Fruit fly (Drosophila melanogaster) whole organism, embryonic: Measurements from ENCODE around the gene sea.

Source experiments
- BEAF-32 ChIP-seq: fragments of 200-800 bp; sonication (Bioruptor generic); optimal IDR thresholded peaks from 3 replicates; lab custom pipeline; 2017; ENCODE audit warnings: missing biosample characterization, missing genetic modification characterization, mild to moderate bottlenecking, moderate library complexity, missing genetic modification reagents
- Bteb2 ChIP-seq: fragments of 200-800 bp; sonication (Bioruptor generic); optimal IDR thresholded peaks from 2 replicates; lab custom pipeline; 2016; ENCODE audit warnings: missing biosample characterization, missing genetic modification characterization
- CG10462 ChIP-seq: fragments of 200-800 bp; sonication (Bioruptor generic); optimal IDR thresholded peaks from 2 replicates; lab custom pipeline; 2016; ENCODE audit warnings: missing biosample characterization, missing genetic modification characterization
- CG13287 ChIP-seq: fragments of 200-800 bp; sonication (Bioruptor generic); IDR thresholded peaks from 2 replicates; pipeline ENCODE4 v1.3.6; 2022; ENCODE audit warnings: missing biosample characterization, missing genetic modification characterization; ENCODE audit not compliant: partially characterized antibody
- CG13296 ChIP-seq: fragments of 200-800 bp; sonication (Bioruptor generic); optimal IDR thresholded peaks from 3 replicates; lab custom pipeline; 2018; ENCODE audit warnings: missing biosample characterization, mild to moderate bottlenecking, missing genetic modification characterization
- CG14050 ChIP-seq: fragments of 200-800 bp; sonication (Bioruptor generic); IDR thresholded peaks from 3 replicates; pipeline ENCODE4 v1.3.6; 2022; ENCODE audit warnings: missing biosample characterization, missing genetic modification characterization
- CG15011 ChIP-seq: fragments of 200-800 bp; sonication (Bioruptor generic); optimal IDR thresholded peaks from 3 replicates; lab custom pipeline; 2018; ENCODE audit warnings: missing biosample characterization, mild to moderate bottlenecking, missing genetic modification characterization
- CG15073 ChIP-seq: fragments of 200-800 bp; sonication (Bioruptor generic); optimal IDR thresholded peaks from 2 replicates; lab custom pipeline; 2016; ENCODE audit warnings: missing biosample characterization, missing genetic modification characterization
- CG17612 ChIP-seq: fragments of 200-800 bp; sonication (Bioruptor generic); IDR thresholded peaks from 2 replicates; pipeline ENCODE4 v1.3.6; 2022; ENCODE audit warnings: missing biosample characterization, missing genetic modification characterization
- CG31365 ChIP-seq: fragments of 200-800 bp; sonication (Bioruptor generic); optimal IDR thresholded peaks from 2 replicates; lab custom pipeline; 2018; ENCODE audit warnings: missing biosample characterization, mild to moderate bottlenecking, missing genetic modification characterization
- CG33213 ChIP-seq: fragments of 200-800 bp; sonication (Bioruptor generic); optimal IDR thresholded peaks from 3 replicates; lab custom pipeline; 2016; ENCODE audit warnings: missing biosample characterization, missing genetic modification characterization
- CG34224 ChIP-seq: fragments of 200-800 bp; sonication (Bioruptor generic); IDR thresholded peaks from 3 replicates; pipeline ENCODE4 v1.3.6; 2022; ENCODE audit warnings: missing biosample characterization, missing genetic modification characterization; ENCODE audit not compliant: partially characterized antibody
- CG42726 ChIP-seq: fragments of 200-800 bp; sonication (Bioruptor generic); IDR thresholded peaks from 2 replicates; pipeline ENCODE4 v1.3.6; 2022; ENCODE audit warnings: missing biosample characterization, missing genetic modification characterization; ENCODE audit not compliant: partially characterized antibody
- CG4404 ChIP-seq: fragments of 200-800 bp; sonication (Bioruptor generic); IDR thresholded peaks from 2 replicates; pipeline ENCODE4 v1.3.6; 2022; ENCODE audit warnings: missing biosample characterization, missing genetic modification characterization
- CG4730 ChIP-seq: fragments of 200-800 bp; sonication (Bioruptor generic); IDR thresholded peaks from 2 replicates; pipeline ENCODE4 v1.3.6; 2022; ENCODE audit warnings: missing biosample characterization, missing genetic modification characterization
- CG6272 ChIP-seq: fragments of 200-800 bp; sonication (Bioruptor generic); IDR thresholded peaks from 2 replicates; pipeline ENCODE4 v1.3.6; 2022; ENCODE audit warnings: missing biosample characterization, missing genetic modification characterization
- CG6689 ChIP-seq: fragments of 200-800 bp; sonication (Bioruptor generic); IDR thresholded peaks from 2 replicates; pipeline ENCODE4 v1.3.6; 2022; ENCODE audit warnings: missing biosample characterization, missing genetic modification characterization
- CG7786 ChIP-seq: fragments of 200-800 bp; sonication (Bioruptor generic); optimal IDR thresholded peaks from 2 replicates; lab custom pipeline; 2016; ENCODE audit warnings: missing biosample characterization, missing genetic modification characterization
- CG7987 ChIP-seq: fragments of 200-800 bp; sonication (Bioruptor generic); optimal IDR thresholded peaks from 2 replicates; lab custom pipeline; 2018; ENCODE audit warnings: missing biosample characterization, mild to moderate bottlenecking, missing genetic modification characterization, moderate library complexity
- Chrac-16 ChIP-seq: fragments of 200-800 bp; sonication (Bioruptor generic); optimal IDR thresholded peaks from 3 replicates; lab custom pipeline; 2016; ENCODE audit warnings: missing biosample characterization, missing genetic modification characterization
- Dad ChIP-seq: fragments of 200-800 bp; sonication (Bioruptor generic); optimal IDR thresholded peaks from 3 replicates; lab custom pipeline; 2016; ENCODE audit warnings: missing biosample characterization, missing genetic modification characterization
- Eip74EF ChIP-seq, 2 experiments: fragments of 200-800 bp in 1 of 2; fragments of >200 bp in 1 of 2; sonication (Bioruptor generic) in 1 of 2; optimal IDR thresholded peaks; 2 replicates each; lab custom pipeline; 2017 to 2019; ENCODE audit warnings: missing biosample characterization in 2 of 2, missing genetic modification characterization in 2 of 2, mild to moderate bottlenecking in 1 of 2, moderate library complexity in 1 of 2
- MESR4 ChIP-seq: fragments of 200-800 bp; sonication (Bioruptor generic); optimal IDR thresholded peaks from 2 replicates; lab custom pipeline; 2018; ENCODE audit warnings: missing biosample characterization, mild to moderate bottlenecking, missing genetic modification characterization, moderate library complexity
- Max ChIP-seq: fragments of 200-800 bp; sonication (Bioruptor generic); optimal IDR thresholded peaks from 2 replicates; lab custom pipeline; 2016; ENCODE audit warnings: missing biosample characterization, mild to moderate bottlenecking, missing genetic modification characterization
- Nf-YB ChIP-seq: fragments of 200-800 bp; sonication (Bioruptor generic); optimal IDR thresholded peaks from 3 replicates; lab custom pipeline; 2019; ENCODE audit warnings: missing biosample characterization, mild to moderate bottlenecking, missing genetic modification characterization, moderate library complexity
- Oli ChIP-seq: fragments of 200-800 bp; sonication (Bioruptor generic); optimal IDR thresholded peaks from 2 replicates; lab custom pipeline; 2018; ENCODE audit warnings: missing biosample characterization, mild to moderate bottlenecking, missing genetic modification characterization, moderate library complexity
- PHDP ChIP-seq: fragments of 200-800 bp; sonication (Bioruptor generic); optimal IDR thresholded peaks from 3 replicates; lab custom pipeline; 2018; ENCODE audit warnings: missing biosample characterization, mild to moderate bottlenecking, missing genetic modification characterization, moderate library complexity
- Ptx1 ChIP-seq: fragments of 200-800 bp; sonication (Bioruptor generic); IDR thresholded peaks from 2 replicates; pipeline ENCODE4 v1.3.6; 2022; ENCODE audit warnings: missing biosample characterization, missing genetic modification characterization
- Sox100B ChIP-seq: fragments of 200-800 bp; sonication (Bioruptor generic); optimal IDR thresholded peaks from 3 replicates; lab custom pipeline; 2018; ENCODE audit warnings: missing biosample characterization, mild to moderate bottlenecking, missing genetic modification characterization
- Taf1 ChIP-seq: fragments of 200-800 bp; sonication (Bioruptor generic); IDR thresholded peaks from 2 replicates; pipeline ENCODE4 v1.3.6; 2022; ENCODE audit warnings: missing biosample characterization, missing genetic modification characterization
- amos ChIP-seq: fragments of 200-800 bp; sonication (Bioruptor generic); IDR thresholded peaks from 2 replicates; pipeline ENCODE4 v1.3.6; 2022; ENCODE audit warnings: missing biosample characterization, missing genetic modification characterization; ENCODE audit not compliant: partially characterized antibody
- aop ChIP-seq: fragments of 200-800 bp; sonication (Bioruptor generic); IDR thresholded peaks from 2 replicates; pipeline ENCODE4 v1.3.6; 2022; ENCODE audit warnings: missing biosample characterization, missing genetic modification characterization
- cas ChIP-seq: fragments of 200-800 bp; sonication (Bioruptor generic); IDR thresholded peaks from 2 replicates; pipeline ENCODE4 v1.3.6; 2022; ENCODE audit warnings: missing biosample characterization, missing genetic modification characterization
- cg ChIP-seq: fragments of 200-800 bp; sonication (Bioruptor generic); optimal IDR thresholded peaks from 3 replicates; lab custom pipeline; 2019; ENCODE audit warnings: missing biosample characterization, mild to moderate bottlenecking, missing genetic modification characterization, moderate library complexity
- chn ChIP-seq: fragments of 200-800 bp; sonication (Bioruptor generic); optimal IDR thresholded peaks from 2 replicates; lab custom pipeline; 2016; ENCODE audit warnings: missing biosample characterization, missing genetic modification characterization
- emc ChIP-seq: fragments of 200-800 bp; sonication (Bioruptor generic); optimal IDR thresholded peaks from 2 replicates; lab custom pipeline; 2016; ENCODE audit warnings: missing biosample characterization, missing genetic modification characterization
- eyg ChIP-seq: fragments of 200-800 bp; sonication (Bioruptor generic); optimal IDR thresholded peaks from 3 replicates; lab custom pipeline; 2016; ENCODE audit warnings: missing biosample characterization, missing genetic modification characterization
- gcm ChIP-seq: fragments of 200-800 bp; sonication (Bioruptor generic); optimal IDR thresholded peaks from 2 replicates; lab custom pipeline; 2019; ENCODE audit warnings: missing biosample characterization, mild to moderate bottlenecking, missing genetic modification characterization, moderate library complexity
- gro ChIP-seq: fragments of 200-800 bp; sonication (Bioruptor generic); optimal IDR thresholded peaks from 2 replicates; lab custom pipeline; 2016; ENCODE audit warnings: missing biosample characterization, missing genetic modification characterization
- gsb ChIP-seq: fragments of 200-800 bp; sonication (Bioruptor generic); IDR thresholded peaks from 2 replicates; pipeline ENCODE4 v1.3.6; 2022; ENCODE audit warnings: missing biosample characterization, missing genetic modification characterization
- ham ChIP-seq: fragments of 200-800 bp; sonication (Bioruptor generic); IDR thresholded peaks from 2 replicates; pipeline ENCODE4 v1.3.6; 2022; ENCODE audit warnings: missing biosample characterization, missing genetic modification characterization
- lola ChIP-seq, 3 experiments: fragments of >200 bp in 2 of 3; fragments of 200-800 bp in 1 of 3; sonication (Bioruptor generic) in 1 of 3; optimal IDR thresholded peaks; 2 replicates each; lab custom pipeline; 2017 to 2019; ENCODE audit warnings: missing biosample characterization in 3 of 3, missing genetic modification characterization in 3 of 3, mild to moderate bottlenecking in 1 of 3, moderate library complexity in 1 of 3
- pb ChIP-seq: fragments of 200-800 bp; sonication (Bioruptor generic); optimal IDR thresholded peaks from 3 replicates; lab custom pipeline; 2016; ENCODE audit warnings: missing biosample characterization, missing genetic modification characterization
- ro ChIP-seq: fragments of 200-800 bp; sonication (Bioruptor generic); IDR thresholded peaks from 2 replicates; pipeline ENCODE4 v1.3.6; 2022; ENCODE audit warnings: missing biosample characterization, missing genetic modification characterization
- sna ChIP-seq: fragments of 200-800 bp; sonication (Bioruptor generic); IDR thresholded peaks from 2 replicates; pipeline ENCODE4 v1.3.6; 2022; ENCODE audit warnings: missing biosample characterization, missing genetic modification characterization; ENCODE audit not compliant: partially characterized antibody
- toy ChIP-seq: fragments of 200-800 bp; sonication (Bioruptor generic); IDR thresholded peaks from 2 replicates; pipeline ENCODE4 v1.3.6; 2022; ENCODE audit warnings: missing biosample characterization, missing genetic modification characterization
- trem ChIP-seq: fragments of 200-800 bp; optimal IDR thresholded peaks from 3 replicates; lab custom pipeline; 2019; ENCODE audit warnings: missing biosample characterization, mild to moderate bottlenecking, missing genetic modification characterization, moderate library complexity
- ttk ChIP-seq: fragments of 200-800 bp; sonication (Bioruptor generic); IDR thresholded peaks from 2 replicates; pipeline ENCODE4 v2.1.2; 2022; ENCODE audit warnings: missing biosample characterization, missing genetic modification characterization
- unc-4 ChIP-seq: fragments of 200-800 bp; sonication (Bioruptor generic); IDR thresholded peaks from 2 replicates; pipeline ENCODE4 v1.3.6; 2022; ENCODE audit warnings: missing biosample characterization, missing genetic modification characterization; ENCODE audit not compliant: partially characterized antibody

The sea gene

DNA sequence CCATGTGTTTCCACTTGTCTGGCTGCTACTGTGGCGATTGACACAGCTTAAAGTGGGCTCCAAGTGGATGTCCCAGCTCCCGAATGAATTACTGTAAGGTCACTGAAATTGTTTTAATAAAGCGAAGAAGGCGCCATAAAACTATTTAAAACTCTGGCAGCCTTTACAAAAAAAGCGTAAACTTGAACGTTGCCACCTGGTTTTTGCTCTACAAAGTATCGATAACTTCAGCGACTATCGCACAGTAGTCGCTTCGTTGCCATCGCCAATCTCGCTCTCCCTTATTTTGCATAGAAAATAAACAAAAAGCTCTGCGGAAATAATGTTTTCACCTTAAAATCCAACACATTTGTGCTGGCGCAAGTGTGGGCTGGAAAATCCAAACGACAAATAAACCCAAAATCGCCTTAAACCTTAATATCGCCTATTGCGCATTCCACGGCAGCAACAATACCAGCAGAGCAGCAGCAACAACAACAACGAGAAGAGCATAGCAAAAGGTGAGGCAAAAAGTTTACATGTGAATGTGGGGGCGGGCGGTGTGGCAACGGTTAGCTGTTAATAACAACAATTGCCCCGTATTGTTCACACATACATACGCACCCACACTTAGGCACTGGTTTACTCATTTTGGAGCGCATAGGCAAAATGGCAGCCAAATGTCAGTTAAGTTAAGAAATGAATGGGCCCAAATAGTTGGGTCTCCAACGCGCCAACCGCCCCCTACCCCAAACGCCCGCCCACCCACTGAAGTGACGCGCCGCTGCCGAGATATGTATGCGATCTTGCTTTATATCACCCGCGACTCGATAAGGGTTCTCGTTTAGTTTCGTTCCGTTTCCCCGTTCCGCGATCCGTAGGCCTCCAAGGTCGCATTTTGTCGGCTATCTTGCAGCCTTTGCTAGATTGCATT is 14.7 kb upstream of the sea start, which contains the start of gene wkd (continued):
- TF ChIP-seq Bteb2 (GFP tag; lab: Kevin White, UChicago), result no peak
- no peak for TF ChIP-seq chn
- TF ChIP-seq pb (GFP tag; lab: Kevin White, UChicago), result no peak
- TF ChIP-seq CG13287 (GFP tag; lab: Robert Waterston, UW), result peak; percentile 94
- peak; percentile 84 for TF ChIP-seq CG34224 (GFP tag; lab: Robert Waterston, UW)
- TF ChIP-seq Taf1 (GFP tag; lab: Robert Waterston, UW), result no peak
- TF ChIP-seq CG31365 (tag; lab: Kevin White, UChicago), result no peak
- TF ChIP-seq cg (GFP tag; lab: Kevin White, UChicago), result peak; percentile 78
- no peak for TF ChIP-seq Sox100B (GFP tag; lab: Kevin White, UChicago)
- TF ChIP-seq CG4404 (GFP tag; lab: Robert Waterston, UW), result no peak
- no peak for TF ChIP-seq CG4730 (GFP tag; lab: Robert Waterston, UW)
- no peak for TF ChIP-seq Max (GFP tag; lab: Kevin White, UChicago)
- no peak for TF ChIP-seq CG6689 (GFP tag; lab: Robert Waterston, UW)
- no peak for TF ChIP-seq Nf-YB (GFP tag; lab: Kevin White, UChicago)
- TF ChIP-seq Eip74EF (GFP tag; optimal IDR thresholded peaks at IDR 0.05; lab: Kevin White, UChicago), result no peak
- TF ChIP-seq aop (GFP tag; lab: Robert Waterston, UW), result no peak
- TF ChIP-seq emc, result no peak
- TF ChIP-seq gcm (GFP tag; lab: Kevin White, UChicago), result no peak
- TF ChIP-seq CG6272 (GFP tag; lab: Robert Waterston, UW), result no peak
- TF ChIP-seq CG15011, result no peak
- peak; percentile 89 for TF ChIP-seq amos (GFP tag; lab: Robert Waterston, UW)
- no peak for TF ChIP-seq gro (GFP tag; lab: Kevin White, UChicago)
- no peak for TF ChIP-seq CG17612 (GFP tag; lab: Robert Waterston, UW)
- TF ChIP-seq MESR4 (GFP tag; lab: Kevin White, UChicago), result peak; percentile 77
- TF ChIP-seq Ptx1 (GFP tag; lab: Robert Waterston, UW), result no peak
- TF ChIP-seq CG14050 (GFP tag; lab: Robert Waterston, UW), result no peak
- peak; percentile 91 for TF ChIP-seq BEAF-32 (GFP tag; lab: Kevin White, UChicago)
- peak; percentile 81 for TF ChIP-seq CG42726 (GFP tag; lab: Robert Waterston, UW)
- no peak for TF ChIP-seq toy (GFP tag; lab: Robert Waterston, UW)
- no peak for TF ChIP-seq Chrac-16 (GFP tag; lab: Kevin White, UChicago)
- TF ChIP-seq CG15073, result no peak
- no peak for TF ChIP-seq ham (GFP tag; lab: Robert Waterston, UW)
- peak; percentile 70 for TF ChIP-seq trem (tag; lab: Kevin White, UChicago)
- no peak for TF ChIP-seq lola (GFP tag; optimal IDR thresholded peaks at IDR 0.05; lab: Kevin White, UChicago)
- no peak for TF ChIP-seq CG10462 (GFP tag; lab: Kevin White, UChicago)
- peak; percentile 12 for TF ChIP-seq Dad (GFP tag; lab: Kevin White, UChicago)
- TF ChIP-seq CG13296 (GFP tag; lab: Kevin White, UChicago), result no peak
- no peak for TF ChIP-seq ro
- no peak for TF ChIP-seq eyg
- peak; percentile 67 for TF ChIP-seq CG33213 (GFP tag; lab: Kevin White, UChicago)
- no peak for TF ChIP-seq Oli (tag; lab: Kevin White, UChicago)
- peak; percentile 88 for TF ChIP-seq unc-4 (GFP tag; lab: Robert Waterston, UW)
- peak; percentile 81 for TF ChIP-seq sna (GFP tag; lab: Robert Waterston, UW)
- no peak for TF ChIP-seq cas (GFP tag; lab: Robert Waterston, UW)
- no peak for TF ChIP-seq gsb (GFP tag; lab: Robert Waterston, UW)
- no peak for TF ChIP-seq CG7786
- TF ChIP-seq ttk (GFP tag; lab: Robert Waterston, UW), result no peak
- no peak for TF ChIP-seq PHDP (tag; lab: Kevin White, UChicago)
- TF ChIP-seq CG7987 (GFP tag; lab: Kevin White, UChicago), result peak; percentile 4
